ENCODE assay signal across 1 fruit fly cellular context in genomic region chr3R:29775755-29776686, dm6.
TF ChIP-seq lines count a peak whose summit lies in the region.

No protein-coding gene starts in this region.

TF ChIP-seq in whole organism, prepupa, 60 proteins besides CTCF, POLR2A, EP300 and RAD21 (continued from another document):
- no peak for TF ChIP-seq Lpt (GFP tag; optimal IDR thresholded peaks at IDR 0.05; lab: Kevin White, UChicago)
- peak; percentile 31 for TF ChIP-seq CG3919 (GFP tag; optimal IDR thresholded peaks at IDR 0.05; lab: Kevin White, UChicago)
- TF ChIP-seq CG8119 (GFP tag; IDR thresholded peaks at IDR 0.05; lab: Robert Waterston, UW), result no peak
- TF ChIP-seq Hr4 (GFP tag; optimal IDR thresholded peaks at IDR 0.05; lab: Kevin White, UChicago), result no peak
- TF ChIP-seq fd59A (GFP tag; optimal IDR thresholded peaks at IDR 0.05; lab: Kevin White, UChicago), result no peak
- peak; percentile 42 for TF ChIP-seq topi (GFP tag; optimal IDR thresholded peaks at IDR 0.05; lab: Kevin White, UChicago)
- TF ChIP-seq ss (GFP tag; optimal IDR thresholded peaks at IDR 0.05; lab: Kevin White, UChicago), result no peak
- TF ChIP-seq Ets21C (GFP tag; optimal IDR thresholded peaks at IDR 0.05; lab: Kevin White, UChicago), result no peak
- TF ChIP-seq Eip78C (GFP tag; lab: Kevin White, UChicago), result peak; percentile 83
- TF ChIP-seq salr (GFP tag; optimal IDR thresholded peaks at IDR 0.05; lab: Kevin White, UChicago), result no peak
- TF ChIP-seq CG1621 (tag; optimal IDR thresholded peaks at IDR 0.05; lab: Kevin White, UChicago), result no peak
- no peak for TF ChIP-seq Sox102F (GFP tag; optimal IDR thresholded peaks at IDR 0.05; lab: Kevin White, UChicago)
- TF ChIP-seq Gug (GFP tag; IDR thresholded peaks at IDR 0.05; lab: Robert Waterston, UW), result no peak
- no peak for TF ChIP-seq CG34406 (GFP tag; optimal IDR thresholded peaks at IDR 0.05; lab: Kevin White, UChicago)
- TF ChIP-seq Blimp-1 (GFP tag; optimal IDR thresholded peaks at IDR 0.05; lab: Kevin White, UChicago), result no peak
- TF ChIP-seq Eip93F (GFP tag; optimal IDR thresholded peaks at IDR 0.05; lab: Kevin White, UChicago), result peak; percentile 70
- no peak for TF ChIP-seq CG31627 (GFP tag; optimal IDR thresholded peaks at IDR 0.05; lab: Kevin White, UChicago)
- no peak for TF ChIP-seq Hr38 (GFP tag; optimal IDR thresholded peaks at IDR 0.05; lab: Kevin White, UChicago)
- TF ChIP-seq CG15336 (GFP tag; IDR thresholded peaks at IDR 0.05; lab: Robert Waterston, UW), result no peak
- peak; percentile 25 for TF ChIP-seq cyc (GFP tag; optimal IDR thresholded peaks at IDR 0.05; lab: Kevin White, UChicago)
- no peak for TF ChIP-seq CG6276 (GFP tag; optimal IDR thresholded peaks at IDR 0.05; lab: Kevin White, UChicago)
- TF ChIP-seq CG8319 (GFP tag; optimal IDR thresholded peaks at IDR 0.05; lab: Kevin White, UChicago), result no peak
- no peak for TF ChIP-seq CG6792 (GFP tag; optimal IDR thresholded peaks at IDR 0.05; lab: Kevin White, UChicago)
- no peak for TF ChIP-seq CG6163 (GFP tag; IDR thresholded peaks at IDR 0.05; lab: Robert Waterston, UW)
- no peak for TF ChIP-seq CG11294 (GFP tag; IDR thresholded peaks at IDR 0.05; lab: Robert Waterston, UW)
- peak; percentile 10 for TF ChIP-seq lz (GFP tag; optimal IDR thresholded peaks at IDR 0.05; lab: Kevin White, UChicago)
- peak; percentile 29 for TF ChIP-seq esn (GFP tag; optimal IDR thresholded peaks at IDR 0.05; lab: Kevin White, UChicago)
- no peak for TF ChIP-seq CG10669 (GFP tag; optimal IDR thresholded peaks at IDR 0.05; lab: Kevin White, UChicago)
- no peak for TF ChIP-seq Hr39 (GFP tag; optimal IDR thresholded peaks at IDR 0.05; lab: Kevin White, UChicago)
- TF ChIP-seq CG6808 (GFP tag; optimal IDR thresholded peaks at IDR 0.05; lab: Kevin White, UChicago), result no peak
- no peak for TF ChIP-seq net (GFP tag; optimal IDR thresholded peaks at IDR 0.05; lab: Kevin White, UChicago)
- TF ChIP-seq CG3032 (tag; optimal IDR thresholded peaks at IDR 0.05; lab: Kevin White, UChicago), result no peak
- TF ChIP-seq CG11762 (GFP tag; optimal IDR thresholded peaks at IDR 0.05; lab: Kevin White, UChicago; ENCODE audit: insufficient read depth), result no peak
- TF ChIP-seq dac (GFP tag; optimal IDR thresholded peaks at IDR 0.05; lab: Kevin White, UChicago), result no peak
TF ChIP-seq in whole organism, prepupa: peak in this region for 12.
